Worm (Caenorhabditis elegans): ENCODE data around the gene srx-82.
A peak's percentile ranks its signal among the peaks of the same experiment; 100 is the strongest.

srx-82 gene

DNA sequence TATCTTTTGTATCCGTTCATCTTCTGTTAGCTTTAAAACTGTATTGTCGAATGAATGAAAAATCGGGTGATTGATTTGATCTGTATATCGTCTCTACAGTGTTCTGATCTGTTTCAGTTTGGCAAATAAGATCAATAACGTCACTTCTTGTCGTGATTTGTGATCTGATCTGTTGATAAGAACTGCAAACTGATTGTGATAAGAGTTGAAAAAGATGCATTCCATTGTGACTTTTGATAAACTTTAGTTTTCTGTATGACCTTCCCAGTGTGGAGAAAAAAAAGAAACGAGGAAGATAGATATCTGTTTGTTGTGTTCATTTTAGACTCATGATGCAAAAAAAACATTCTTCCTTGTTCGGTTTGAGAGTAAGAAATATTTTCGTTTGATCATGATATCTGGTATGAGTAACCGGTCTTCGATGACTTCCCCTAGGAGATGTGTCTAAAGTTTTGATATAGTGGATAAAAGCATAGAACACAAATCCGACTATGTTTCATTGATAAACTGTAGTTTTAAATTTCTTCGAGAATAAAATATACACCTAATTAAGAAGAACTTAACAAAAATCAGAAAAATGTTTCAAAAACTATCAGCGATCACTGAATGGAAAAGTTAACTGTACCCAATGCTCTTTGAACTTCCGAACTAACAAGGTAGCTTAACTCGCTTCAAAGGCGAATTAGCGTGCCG is 25.4 kb downstream of the srx-82 start (continued):
- peak; percentile 85 for TF ChIP-seq nhr-25 (tag; optimal IDR thresholded peaks at IDR 0.05; ENCODE audit: borderline replicate concordance, insufficient read depth)
- no peak for TF ChIP-seq ztf-11 (tag; optimal IDR thresholded peaks at IDR 0.05)
- peak; percentile 76 for TF ChIP-seq hlh-30 (tag; optimal IDR thresholded peaks at IDR 0.05; ENCODE audit: insufficient read depth)
- TF ChIP-seq tag-97 (GFP tag; IDR thresholded peaks at IDR 0.05): no peak
- peak in 1 of 2 experiments; percentile 37 for TF ChIP-seq lsy-2 (tag; optimal IDR thresholded peaks at IDR 0.05)
- no peak for TF ChIP-seq ceh-44 (GFP tag; IDR thresholded peaks at IDR 0.05)
- no peak for TF ChIP-seq nhr-10 (tag; optimal IDR thresholded peaks at IDR 0.05)
- TF ChIP-seq mxl-2 (GFP tag; conservative IDR thresholded peaks at IDR 0.05): no peak
- peak; percentile 81 for TF ChIP-seq dve-1 (tag; optimal IDR thresholded peaks at IDR 0.05; ENCODE audit: insufficient read depth)
- no peak for TF ChIP-seq ZK546.5 (tag; optimal IDR thresholded peaks at IDR 0.05)
- TF ChIP-seq ceh-82 (tag; optimal IDR thresholded peaks at IDR 0.05): no peak
- no peak for TF ChIP-seq Y105C5A.15 (GFP tag; IDR thresholded peaks at IDR 0.05)
- TF ChIP-seq egl-43 (GFP tag; IDR thresholded peaks at IDR 0.05): no peak
- TF ChIP-seq ces-1 (GFP tag; optimal IDR thresholded peaks at IDR 0.05): no peak

ce11 chrV:11615948-11616681 is 26.6 kb downstream of the srx-82 start, which contains the start of gene nlp-24:
Gene nlp-24 (plus strand): TSS chrV:11616376.
- peak; percentile 37; the same call in 1 of the 2 replicates for TF ChIP-seq nhr-42 (GFP tag; IDR thresholded peaks at IDR 0.05)
- no peak for TF ChIP-seq egl-27 (tag; optimal IDR thresholded peaks at IDR 0.05)
- TF ChIP-seq set-16 (GFP tag; IDR thresholded peaks at IDR 0.05): no peak
- TF ChIP-seq ctbp-1 (GFP tag; IDR thresholded peaks at IDR 0.05): no peak
- peak; percentile 79 for TF ChIP-seq nhr-25 (tag; optimal IDR thresholded peaks at IDR 0.05; ENCODE audit: borderline replicate concordance, insufficient read depth)
- TF ChIP-seq mxl-3 (GFP tag; optimal IDR thresholded peaks at IDR 0.05): no peak
- peak in 1 of 2 experiments; percentile 4 for TF ChIP-seq lsy-2 (tag; optimal IDR thresholded peaks at IDR 0.05)
- TF ChIP-seq zag-1 (tag; optimal IDR thresholded peaks at IDR 0.05): no peak
- peak; percentile 16 for TF ChIP-seq nhr-76 (tag; optimal IDR thresholded peaks at IDR 0.05)
- TF ChIP-seq dmd-6 (GFP tag; IDR thresholded peaks at IDR 0.05): peak; percentile 45
- peak; percentile 30 for TF ChIP-seq hlh-30 (tag; optimal IDR thresholded peaks at IDR 0.05; ENCODE audit: insufficient read depth)
- TF ChIP-seq hlh-11 (tag; optimal IDR thresholded peaks at IDR 0.05): peak; percentile 22
- no peak for TF ChIP-seq nhr-237 (tag; optimal IDR thresholded peaks at IDR 0.05)
- TF ChIP-seq gei-8 (GFP tag; optimal IDR thresholded peaks at IDR 0.05): no peak
- no peak for TF ChIP-seq unc-39 (tag; optimal IDR thresholded peaks at IDR 0.05)
- TF ChIP-seq dve-1 (tag; optimal IDR thresholded peaks at IDR 0.05; ENCODE audit: insufficient read depth): peak; percentile 36
- TF ChIP-seq unc-62 (GFP tag; optimal IDR thresholded peaks at IDR 0.05 in 1 of 2): no peak
- TF ChIP-seq unc-62 (tag; optimal IDR thresholded peaks at IDR 0.05): peak; percentile 7
- peak; percentile 5 for TF ChIP-seq rbr-2 (tag; optimal IDR thresholded peaks at IDR 0.05)
- no peak for TF ChIP-seq nhr-11 (tag; optimal IDR thresholded peaks at IDR 0.05)
- peak; percentile 14 for TF ChIP-seq mes-2 (tag; optimal IDR thresholded peaks at IDR 0.05; ENCODE audit: poor library complexity, severe bottlenecking)
- TF ChIP-seq nhr-28 (tag; optimal IDR thresholded peaks at IDR 0.05): peak; percentile 40
- TF ChIP-seq F44E2.7 (GFP tag; IDR thresholded peaks at IDR 0.05): no peak

ce11 chrV:11616813-11617212 is 27.3 kb downstream of the srx-82 start:
- TF ChIP-seq F10B5.3 (tag; optimal IDR thresholded peaks at IDR 0.05) (no peak), zfp-3 (GFP tag; conservative IDR thresholded peaks at IDR 0.05) (0 out of 2 replicates have a peak, but pooled peaks have one; percentile 71), F49E8.2 (tag; optimal IDR thresholded peaks at IDR 0.05; ENCODE audit: borderline replicate concordance) (no peak), mes-2 (tag; optimal IDR thresholded peaks at IDR 0.05; ENCODE audit: poor library complexity, severe bottlenecking) (no peak), madf-5 (GFP tag; IDR thresholded peaks at IDR 0.05) (0 out of 4 replicates have a peak, but pooled peaks of 1 of the 2 experiments have one; percentile 11), nhr-10 (tag; optimal IDR thresholded peaks at IDR 0.05) (peak; percentile 24), dmd-8 (GFP tag; IDR thresholded peaks at IDR 0.05) (no peak), vab-7 (GFP tag; IDR thresholded peaks at IDR 0.05) (no peak), unc-62 (GFP tag; optimal IDR thresholded peaks at IDR 0.05 in 1 of 2) (peak in 1 of 2 experiments; percentile 45), unc-62 (tag; optimal IDR thresholded peaks at IDR 0.05) (no peak), aha-1 (tag) (peak; percentile 84), Y48G9A.11 (GFP tag; IDR thresholded peaks at IDR 0.05) (no peak), hif-1 (tag; optimal IDR thresholded peaks at IDR 0.05) (no peak), Y105C5A.15 (GFP tag; IDR thresholded peaks at IDR 0.05) (no peak), tra-1 (GFP tag; IDR thresholded peaks at IDR 0.05) (no peak), T26A8.4 (GFP tag; IDR thresholded peaks at IDR 0.05) (no peak), nhr-77 (tag; optimal IDR thresholded peaks at IDR 0.05) (no peak), spr-3 (GFP tag; optimal IDR thresholded peaks at IDR 0.05) (no peak)
